Worm (Caenorhabditis elegans): ENCODE data around the gene F35E8.10.
"Not testable (repeated sequence)": the region's sequence is repeated elsewhere in the genome, so short reads cannot be mapped to it uniquely, and the experiment has no call there.

F35E8.10 gene

DNA sequence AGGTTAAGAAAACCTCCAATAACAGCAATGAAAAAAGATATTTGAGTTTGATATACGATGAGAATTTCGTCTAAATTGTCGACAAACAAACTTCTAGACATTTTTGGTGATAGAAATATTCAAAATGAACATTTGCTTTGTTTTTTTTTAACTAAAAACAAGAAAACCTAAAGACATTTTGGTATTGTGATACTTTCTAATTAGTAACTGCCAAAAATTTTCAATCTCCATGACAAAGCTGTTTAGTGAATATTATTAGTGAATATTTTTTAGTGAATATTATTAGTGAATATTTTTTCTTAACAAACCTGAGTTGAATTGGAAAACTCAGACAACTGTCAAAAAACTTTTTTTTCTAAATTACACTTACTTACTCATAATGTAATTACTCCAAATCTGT, 20.1 kb upstream of the F35E8.10 start, which contains the start of gene srw-55:
srw-55 (minus strand) TSS at position 101 of the 400 bp plus-strand sequence.
- TF ChIP-seq snpc-4 (tag; optimal IDR thresholded peaks at IDR 0.05) (no peak), gmeb-1 (tag; optimal IDR thresholded peaks at IDR 0.05) (no peak), zag-1 (tag; optimal IDR thresholded peaks at IDR 0.05) (no peak), peb-1 (tag; optimal IDR thresholded peaks at IDR 0.05) (no peak), mab-5 (tag; optimal IDR thresholded peaks at IDR 0.05) (no peak), nhr-129 (tag; optimal IDR thresholded peaks at IDR 0.05) (no peak), nhr-25 (tag; optimal IDR thresholded peaks at IDR 0.05) (no peak), crh-2 (tag; optimal IDR thresholded peaks at IDR 0.05) (no peak), ztf-4 (tag; optimal IDR thresholded peaks at IDR 0.05) (no peak), ztf-1 (GFP tag; conservative IDR thresholded peaks at IDR 0.05) (no peak), unc-39 (tag; optimal IDR thresholded peaks at IDR 0.05) (no peak), unc-62 (GFP tag; optimal IDR thresholded peaks at IDR 0.05) (no peak), sem-4 (tag; optimal IDR thresholded peaks at IDR 0.05) (no peak), F13H6.1 (tag; optimal IDR thresholded peaks at IDR 0.05) (no peak), lin-11 (tag; optimal IDR thresholded peaks at IDR 0.05) (no peak), nhr-77 (tag; optimal IDR thresholded peaks at IDR 0.05) (no peak), C34F6.9 (tag; optimal IDR thresholded peaks at IDR 0.05) (no peak), dmd-4 (tag; optimal IDR thresholded peaks at IDR 0.05) (no peak), fos-1 (tag; optimal IDR thresholded peaks at IDR 0.05) (no peak), aly-2 (tag; optimal IDR thresholded peaks at IDR 0.05) (no peak)

DNA sequence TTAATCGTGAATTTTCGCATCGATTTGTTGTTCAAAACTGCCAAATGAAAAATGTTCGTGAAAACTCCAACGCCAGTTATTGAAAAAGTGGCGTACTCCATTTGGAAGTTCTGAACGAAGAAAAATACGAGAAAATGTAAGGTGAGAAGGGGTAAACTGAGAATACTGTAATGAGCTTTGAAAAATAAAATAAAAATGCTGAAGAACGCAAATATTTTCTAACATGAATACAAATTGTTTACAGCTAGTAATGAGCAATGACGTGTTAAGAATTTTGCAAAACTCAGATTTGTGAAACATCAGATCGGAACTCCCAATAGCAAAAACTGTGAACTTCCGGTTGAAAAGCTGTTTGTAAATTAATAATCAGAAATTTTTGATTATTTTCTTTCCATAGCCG, 12.2 kb upstream of the F35E8.10 start, which contains the start of gene srw-26:
srw-26 (minus strand) TSS at position 101 of the 400 bp plus-strand sequence.
- TF ChIP-seq nhr-77 (tag; optimal IDR thresholded peaks at IDR 0.05), result no peak
- TF ChIP-seq ztf-1 (GFP tag; conservative IDR thresholded peaks at IDR 0.05), result no peak
- no peak for TF ChIP-seq nhr-25 (tag; optimal IDR thresholded peaks at IDR 0.05)
- TF ChIP-seq R02D3.7 (tag; optimal IDR thresholded peaks at IDR 0.05), result no peak
- no peak for TF ChIP-seq unc-39 (tag; optimal IDR thresholded peaks at IDR 0.05)
- no peak for TF ChIP-seq sem-4 (tag; optimal IDR thresholded peaks at IDR 0.05)
- TF ChIP-seq lsy-2 (tag; optimal IDR thresholded peaks at IDR 0.05), result no peak
- TF ChIP-seq nhr-129 (tag; optimal IDR thresholded peaks at IDR 0.05), result no peak
- no peak for TF ChIP-seq blmp-1 (tag; optimal IDR thresholded peaks at IDR 0.05; ENCODE audit: insufficient read depth)
- TF ChIP-seq lin-39 (tag; optimal IDR thresholded peaks at IDR 0.05), result no peak
- TF ChIP-seq nhr-23 (tag; optimal IDR thresholded peaks at IDR 0.05), result no peak
- no peak for TF ChIP-seq ztf-11 (tag; optimal IDR thresholded peaks at IDR 0.05)
- no peak for TF ChIP-seq peb-1 (tag; optimal IDR thresholded peaks at IDR 0.05)
- no peak for TF ChIP-seq Y55F3AM.14 (GFP tag; optimal IDR thresholded peaks at IDR 0.05)
- no peak for TF ChIP-seq C34F6.9 (tag; optimal IDR thresholded peaks at IDR 0.05)
- TF ChIP-seq unc-55 (GFP tag; optimal IDR thresholded peaks at IDR 0.05), result no peak
- no peak for TF ChIP-seq ama-1 (optimal IDR thresholded peaks at IDR 0.05)
- TF ChIP-seq fos-1 (tag; optimal IDR thresholded peaks at IDR 0.05), result no peak
- TF ChIP-seq nhr-237 (tag; optimal IDR thresholded peaks at IDR 0.05), result no peak

DNA sequence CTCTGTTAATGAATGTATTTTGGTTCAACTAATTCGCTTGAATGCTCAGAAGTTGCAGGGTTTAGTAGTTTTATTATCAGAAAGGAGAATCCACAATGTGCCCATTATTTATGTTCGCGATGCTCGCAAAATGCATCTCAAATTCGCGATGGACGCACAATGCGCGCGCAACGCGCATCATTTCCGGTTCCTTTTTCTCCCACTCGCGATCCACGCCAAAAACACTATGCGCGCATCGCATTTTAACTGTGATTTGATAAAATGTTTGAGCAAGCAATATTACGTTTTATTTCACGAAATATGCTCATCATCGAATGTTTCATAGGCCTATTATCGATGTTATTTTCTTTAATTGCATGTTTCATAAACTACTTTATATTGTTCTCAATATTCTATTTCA, 9.7 kb upstream of the F35E8.10 start, which contains the start of gene srbc-77:
srbc-77 (plus strand) TSS at position 301 of the 400 bp plus-strand sequence.
- TF ChIP-seq gmeb-1, zag-1, nhr-12 (tag; optimal IDR thresholded peaks at IDR 0.05): not testable (repeated sequence)

- TF ChIP-seq nhr-237 (tag; optimal IDR thresholded peaks at IDR 0.05) (no peak), F13H6.1 (tag; optimal IDR thresholded peaks at IDR 0.05) (no peak)
Observed at ce11 chrV:15928325-15928724, 8.2 kb upstream of the F35E8.10 start, which contains the start of gene pzf-1. Gene pzf-1, minus strand, starts transcription at chrV:15928425.

DNA sequence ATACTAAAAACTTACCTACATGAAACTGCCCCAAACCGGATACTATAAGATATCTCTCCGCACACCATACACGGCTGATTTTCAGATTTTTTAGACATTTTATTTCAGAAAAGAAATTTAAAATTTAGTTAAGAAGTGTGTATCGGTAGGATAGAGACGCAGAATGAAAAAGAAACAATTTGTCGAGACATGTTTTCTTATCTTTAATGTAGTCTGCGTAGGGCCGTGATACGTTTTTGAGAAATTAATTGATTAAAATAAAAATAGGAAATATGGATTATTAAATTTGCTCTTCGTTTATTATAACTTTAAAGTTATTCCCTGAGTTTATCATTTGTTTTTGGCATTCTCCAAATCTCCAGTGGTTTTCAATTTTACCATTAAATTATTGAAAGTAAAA, 4.1 kb upstream of the F35E8.10 start, which contains the start of gene nhr-108:
nhr-108 (minus strand) TSS at position 166 of the 400 bp plus-strand sequence.
- TF ChIP-seq zag-1 (tag; optimal IDR thresholded peaks at IDR 0.05) (no peak), ztf-4 (tag; optimal IDR thresholded peaks at IDR 0.05) (no peak), lsy-2 (tag; optimal IDR thresholded peaks at IDR 0.05) (no peak), ama-1 (optimal IDR thresholded peaks at IDR 0.05) (no peak), nhr-11 (tag; optimal IDR thresholded peaks at IDR 0.05) (no peak), unc-62 (GFP tag; optimal IDR thresholded peaks at IDR 0.05) (no peak), snpc-4 (tag; optimal IDR thresholded peaks at IDR 0.05) (no peak), nhr-25 (tag; optimal IDR thresholded peaks at IDR 0.05) (no peak)

DNA sequence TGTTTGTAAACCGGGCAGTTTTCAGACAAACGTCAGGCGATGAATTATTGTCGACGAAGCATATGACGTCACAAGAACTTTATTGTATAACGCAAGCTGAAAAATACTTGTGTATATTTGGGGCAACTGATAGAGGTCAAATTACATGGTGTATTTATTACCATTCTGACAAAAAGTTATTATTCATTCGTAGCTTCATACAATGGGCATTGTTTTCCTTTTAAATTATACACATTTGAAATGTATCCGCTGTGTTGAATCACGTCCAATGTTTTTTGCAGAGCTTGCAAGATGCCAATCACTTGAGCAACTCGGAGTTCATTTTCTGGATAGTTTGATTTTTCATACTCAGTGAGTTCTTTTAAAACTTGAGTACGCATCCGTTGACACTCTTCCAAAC, 2.8 kb upstream of the F35E8.10 start, which contains the start of gene F35E8.13:
F35E8.13 (plus strand) TSS at position 301 of the 400 bp plus-strand sequence.
- TF ChIP-seq fos-1 (tag; optimal IDR thresholded peaks at IDR 0.05) (no peak), crh-2 (tag; optimal IDR thresholded peaks at IDR 0.05) (no peak), F13H6.1 (tag; optimal IDR thresholded peaks at IDR 0.05) (no peak), mdl-1 (tag; optimal IDR thresholded peaks at IDR 0.05) (no peak), elt-3 (tag; optimal IDR thresholded peaks at IDR 0.05) (no peak), mbf-1 (tag; optimal IDR thresholded peaks at IDR 0.05) (no peak), ceh-82 (tag; optimal IDR thresholded peaks at IDR 0.05) (no peak), lsy-2 (tag; optimal IDR thresholded peaks at IDR 0.05) (no peak), C34F6.9 (tag; optimal IDR thresholded peaks at IDR 0.05) (no peak), ceh-16 (tag; optimal IDR thresholded peaks at IDR 0.05) (no peak), sma-3 (GFP tag; optimal IDR thresholded peaks at IDR 0.05) (no peak), nhr-129 (tag; optimal IDR thresholded peaks at IDR 0.05) (no peak), sem-4 (tag; optimal IDR thresholded peaks at IDR 0.05) (no peak), egl-27 (tag; optimal IDR thresholded peaks at IDR 0.05) (no peak), elt-1 (tag; optimal IDR thresholded peaks at IDR 0.05) (no peak), Y55F3AM.14 (GFP tag; optimal IDR thresholded peaks at IDR 0.05) (no peak), peb-1 (tag; optimal IDR thresholded peaks at IDR 0.05) (no peak), nhr-23 (tag; optimal IDR thresholded peaks at IDR 0.05) (no peak)
